Worm (Caenorhabditis elegans) whole organism, L1 larva: ENCODE results near the gene F07F6.4.

ENCODE experiments used
- dsc-1 ChIP-seq: sonication (generic microtip); optimal IDR thresholded peaks from 2 replicates; lab custom pipeline; 2016; ENCODE audit warnings: mild to moderate bottlenecking, missing genetic modification characterization, missing compliant biosample characterization
- isw-1 ChIP-seq: fragments of 200-800 bp; sonication (Bioruptor generic); IDR thresholded peaks from 2 replicates; pipeline ENCODE4 v1.3.6; 2022; ENCODE audit warnings: missing genetic modification characterization, missing compliant biosample characterization
- lin-15B ChIP-seq: fragments of 150-350 bp; sonication (generic microtip); optimal IDR thresholded peaks from 3 replicates; lab custom pipeline; 2014; ENCODE audit warnings: missing biosample characterization, missing genetic modification characterization
- lin-35 ChIP-seq, 2 experiments: fragments of 150-350 bp; optimal IDR thresholded peaks; 2 replicates each; lab custom pipeline; 2014; ENCODE audit warnings: missing biosample characterization in 2 of 2, missing genetic modification characterization in 2 of 2, missing genetic modification reagents in 2 of 2
- lsy-2 ChIP-seq, 2 experiments: fragments of 150-350 bp; optimal IDR thresholded peaks; 2 replicates each; lab custom pipeline; 2014; ENCODE audit warnings: missing biosample characterization in 2 of 2, missing genetic modification characterization in 2 of 2
- mdl-1 ChIP-seq, 2 experiments: fragments of 150-350 bp; optimal IDR thresholded peaks; 2 replicates each; lab custom pipeline; 2014 to 2017; ENCODE audit warnings: missing biosample characterization in 2 of 2, missing genetic modification characterization in 2 of 2, inconsistent platforms in 1 of 2
- mep-1 ChIP-seq: fragments of 150-350 bp; optimal IDR thresholded peaks from 2 replicates; lab custom pipeline; 2014; ENCODE audit warnings: missing biosample characterization, missing genetic modification characterization
- nhr-19 ChIP-seq: fragments of 200-800 bp; sonication (Bioruptor generic); conservative IDR thresholded peaks from 2 replicates; pipeline ENCODE4 v1.3.6; 2022; ENCODE audit warnings: missing genetic modification characterization, missing compliant biosample characterization
- nhr-237 ChIP-seq: fragments of 150-350 bp; optimal IDR thresholded peaks from 2 replicates; lab custom pipeline; 2014; ENCODE audit warnings: missing biosample characterization, missing genetic modification characterization
- tbx-2 ChIP-seq: sonication (generic microtip); optimal IDR thresholded peaks from 2 replicates; lab custom pipeline; 2016; ENCODE audit warnings: missing genetic modification characterization, missing compliant biosample characterization
- unc-62 ChIP-seq: fragments of 150-350 bp; optimal IDR thresholded peaks from 2 replicates; lab custom pipeline; 2014; ENCODE audit warnings: missing biosample characterization, missing genetic modification reagents, missing genetic modification characterization
- unc-98 ChIP-seq: fragments of 200-800 bp; sonication (Bioruptor generic); IDR thresholded peaks from 2 replicates; pipeline ENCODE4 v1.3.6; 2022; ENCODE audit warnings: missing genetic modification characterization, missing compliant biosample characterization
- ztf-4 ChIP-seq: fragments of 150-350 bp; optimal IDR thresholded peaks from 2 replicates; lab custom pipeline; 2014; ENCODE audit warnings: missing biosample characterization, missing genetic modification characterization

DNA sequence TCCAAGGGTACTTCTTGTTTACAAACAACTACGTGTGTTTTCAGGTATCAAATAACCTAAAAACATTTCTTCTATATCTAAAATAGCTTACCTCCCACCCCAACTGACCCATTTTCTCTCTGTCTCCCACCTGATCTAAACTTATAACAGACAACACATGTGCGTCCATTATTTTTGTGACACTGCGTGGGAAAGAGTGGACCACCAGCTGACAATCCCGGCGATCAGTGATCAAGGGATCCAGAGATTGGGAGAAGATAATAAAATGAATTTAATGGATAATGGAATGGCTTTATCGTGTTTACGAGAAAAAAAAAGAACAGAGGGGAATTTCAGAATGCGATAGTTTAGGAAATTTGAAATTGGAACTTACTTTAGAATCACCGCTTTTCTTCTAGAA lies 19.8 kb upstream of the F07F6.4 start:
- TF ChIP-seq isw-1 (GFP tag; lab: Robert Waterston, UW) (no peak), lin-15B (tag; lab: Kevin White, UChicago) (no peak), nhr-237 (tag; lab: Kevin White, UChicago) (no peak), dsc-1 (tag; lab: Kevin White, UChicago) (peak; percentile 32), mep-1 (no peak), ztf-4 (tag; lab: Kevin White, UChicago) (no peak), mdl-1 (tag; optimal IDR thresholded peaks at IDR 0.05; lab: Kevin White, UChicago) (no peak), nhr-19 (GFP tag; lab: Robert Waterston, UW) (peak; percentile 41), tbx-2 (tag; lab: Kevin White, UChicago) (no peak), lin-35 (GFP tag; optimal IDR thresholded peaks at IDR 0.05; lab: Kevin White, UChicago) (no peak), unc-62 (no peak), unc-98 (GFP tag; lab: Robert Waterston, UW) (no peak), lsy-2 (tag; optimal IDR thresholded peaks at IDR 0.05; lab: Kevin White, UChicago) (no peak)
